Fruit fly (Drosophila melanogaster): ENCODE data around the gene CtsB.
A peak's percentile ranks its signal among the peaks of the same experiment; 100 is the strongest.

The CtsB gene

DNA sequence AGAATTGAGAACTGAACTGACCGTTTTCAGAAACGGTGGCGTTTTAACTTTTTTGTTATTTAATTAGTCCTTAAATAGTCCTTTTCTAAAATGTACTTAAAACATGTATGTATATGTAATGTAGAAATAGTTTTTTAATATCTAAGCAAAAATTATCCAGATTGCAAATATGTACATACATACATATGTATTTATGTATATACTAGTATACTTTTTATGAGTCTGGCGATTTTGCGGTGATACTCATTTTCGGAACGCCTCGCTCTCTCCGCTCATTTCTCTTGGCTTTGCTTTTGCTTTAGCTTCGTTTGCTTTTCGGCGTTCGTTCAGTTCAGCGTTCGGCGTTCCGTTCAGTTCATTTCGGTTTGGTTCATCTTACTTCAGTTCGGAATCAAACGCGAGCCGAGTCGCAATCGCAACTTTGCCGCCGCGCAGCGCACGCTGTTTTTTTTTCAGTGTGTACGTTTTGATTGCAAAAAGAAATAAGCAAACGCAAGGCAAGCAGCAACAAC is 19.5 kb downstream of the CtsB start, which contains the start of gene rdgB (continued):
- peak; percentile 58 for TF ChIP-seq CG30431 (GFP tag; optimal IDR thresholded peaks at IDR 0.05)
- peak; percentile 44; the same call in 1 of the 2 replicates for TF ChIP-seq E2f2 (GFP tag; IDR thresholded peaks at IDR 0.05)
- TF ChIP-seq tll (GFP tag; optimal IDR thresholded peaks at IDR 0.05): no peak
- peak; percentile 48 for TF ChIP-seq Max (GFP tag; optimal IDR thresholded peaks at IDR 0.05)
- peak; percentile 70 for TF ChIP-seq CG11085 (GFP tag; IDR thresholded peaks at IDR 0.05)
- TF ChIP-seq CG12391 (tag; optimal IDR thresholded peaks at IDR 0.05): peak; percentile 82
- TF ChIP-seq dpn (GFP tag; optimal IDR thresholded peaks at IDR 0.05): peak; percentile 32 to 75
- no peak for TF ChIP-seq Sry-δ (GFP tag; optimal IDR thresholded peaks at IDR 0.05)
- peak; percentile 69 for TF ChIP-seq gsb-n (tag; optimal IDR thresholded peaks at IDR 0.05)
- no peak for TF ChIP-seq CG4617 (GFP tag; optimal IDR thresholded peaks at IDR 0.05; ENCODE audit: borderline replicate concordance)
- TF ChIP-seq aop (GFP tag; IDR thresholded peaks at IDR 0.05): no peak
- TF ChIP-seq Adf1 (GFP tag; IDR thresholded peaks at IDR 0.05): peak; percentile 40; the same call in 1 of the 2 replicates
- TF ChIP-seq CG16863 (GFP tag; optimal IDR thresholded peaks at IDR 0.05): peak; percentile 7
- TF ChIP-seq ase (GFP tag; IDR thresholded peaks at IDR 0.05): 0 out of 3 replicates have a peak, but pooled peaks have one; percentile 40
- peak; percentile 58 for TF ChIP-seq zfh2 (GFP tag; optimal IDR thresholded peaks at IDR 0.05)
- no peak for TF ChIP-seq CG33213 (GFP tag; optimal IDR thresholded peaks at IDR 0.05)
- no peak for TF ChIP-seq CG7745 (tag; optimal IDR thresholded peaks at IDR 0.05)
- peak; percentile 53; the same call in 1 of the 2 replicates for TF ChIP-seq bbx (GFP tag; IDR thresholded peaks at IDR 0.05; ENCODE audit: partially characterized antibody)
- no peak for TF ChIP-seq CG9797 (GFP tag; optimal IDR thresholded peaks at IDR 0.05)
- no peak for TF ChIP-seq Dll (GFP tag; IDR thresholded peaks at IDR 0.05; ENCODE audit: partially characterized antibody)
- peak; percentile 87 for TF ChIP-seq Meics (GFP tag; optimal IDR thresholded peaks at IDR 0.05)
- peak; percentile 67 for TF ChIP-seq CG1233 (GFP tag; optimal IDR thresholded peaks at IDR 0.05)
- TF ChIP-seq kni (GFP tag; optimal IDR thresholded peaks at IDR 0.05): peak; percentile 30
- TF ChIP-seq CG14965 (GFP tag; optimal IDR thresholded peaks at IDR 0.05; ENCODE audit: borderline replicate concordance): no peak
- peak; percentile 75 for TF ChIP-seq CG2120 (GFP tag; optimal IDR thresholded peaks at IDR 0.05)
- peak; percentile 39; the same call in 1 of the 2 replicates for TF ChIP-seq Taf1 (GFP tag; IDR thresholded peaks at IDR 0.05)
- peak; percentile 55 for TF ChIP-seq salm (tag; optimal IDR thresholded peaks at IDR 0.05)
- TF ChIP-seq lmd (GFP tag; IDR thresholded peaks at IDR 0.05): peak; percentile 76
- TF ChIP-seq Hr39 (optimal IDR thresholded peaks at IDR 0.05): no peak
- peak; percentile 64; the same call in 1 of the 3 replicates for TF ChIP-seq ken (GFP tag; IDR thresholded peaks at IDR 0.05)
- TF ChIP-seq CG11560 (tag; IDR thresholded peaks at IDR 0.05): no peak
- peak; percentile 65 for TF ChIP-seq HmgZ (tag; optimal IDR thresholded peaks at IDR 0.05)
- TF ChIP-seq CG14710 (tag; optimal IDR thresholded peaks at IDR 0.05): peak; percentile 70

DNA sequence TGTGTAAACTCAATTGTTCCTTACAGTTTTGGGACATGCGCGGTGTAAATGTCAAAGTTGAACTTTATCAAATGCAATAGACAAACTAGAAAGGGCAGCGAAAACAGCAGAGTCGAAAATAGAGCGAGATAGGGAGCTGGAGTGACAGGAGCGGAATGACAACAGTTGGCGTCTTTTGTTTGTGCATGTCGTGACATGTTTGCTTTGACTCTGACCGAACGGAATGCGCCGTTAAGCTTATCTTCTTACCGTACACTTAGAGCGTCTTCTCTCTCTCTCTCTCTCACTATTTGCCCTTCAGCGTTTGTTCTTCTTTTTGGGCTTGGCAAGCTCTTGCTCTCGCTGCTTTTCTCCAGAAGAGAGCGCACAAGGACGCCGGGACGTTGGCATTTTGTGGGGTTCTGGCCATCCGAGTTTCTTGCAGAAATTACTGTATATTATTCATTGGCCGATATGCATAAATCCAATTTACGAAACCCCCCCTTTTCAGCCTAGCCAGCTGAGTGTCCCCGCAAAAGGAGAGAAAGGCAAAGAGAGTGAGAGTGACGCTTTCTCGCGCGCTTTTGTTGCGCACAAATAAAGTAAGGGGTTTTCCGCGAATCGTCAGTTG is 20.1 kb downstream of the CtsB start:
- TF ChIP-seq pros (GFP tag; optimal IDR thresholded peaks at IDR 0.05) (peak; percentile 16), nom (GFP tag; optimal IDR thresholded peaks at IDR 0.05) (peak; percentile 64), Trl (optimal IDR thresholded peaks at IDR 0.05) (peak; percentile 63 to 78), Trl (GFP tag; optimal IDR thresholded peaks at IDR 0.05) (no peak), ewg (GFP tag; optimal IDR thresholded peaks at IDR 0.05) (peak; percentile 32), Hmr (GFP tag; optimal IDR thresholded peaks at IDR 0.05) (no peak), p53 (GFP tag; optimal IDR thresholded peaks at IDR 0.05) (peak; percentile 100), CG1832 (GFP tag; optimal IDR thresholded peaks at IDR 0.05) (peak; percentile 18), knrl (GFP tag; IDR thresholded peaks at IDR 0.05; ENCODE audit: partially characterized antibody) (no peak), sd (tag; optimal IDR thresholded peaks at IDR 0.05) (peak; percentile 51), btn (GFP tag; optimal IDR thresholded peaks at IDR 0.05) (no peak), Med (GFP tag) (peak; percentile 46), ERR (GFP tag; optimal IDR thresholded peaks at IDR 0.05) (peak; percentile 24), Dfd (GFP tag; optimal IDR thresholded peaks at IDR 0.05) (no peak), CG1603 (tag; optimal IDR thresholded peaks at IDR 0.05) (no peak), CG13894 (tag; optimal IDR thresholded peaks at IDR 0.05) (peak; percentile 96)
